Fruit fly (Drosophila melanogaster): ENCODE results near the gene CG7214.

DNA sequence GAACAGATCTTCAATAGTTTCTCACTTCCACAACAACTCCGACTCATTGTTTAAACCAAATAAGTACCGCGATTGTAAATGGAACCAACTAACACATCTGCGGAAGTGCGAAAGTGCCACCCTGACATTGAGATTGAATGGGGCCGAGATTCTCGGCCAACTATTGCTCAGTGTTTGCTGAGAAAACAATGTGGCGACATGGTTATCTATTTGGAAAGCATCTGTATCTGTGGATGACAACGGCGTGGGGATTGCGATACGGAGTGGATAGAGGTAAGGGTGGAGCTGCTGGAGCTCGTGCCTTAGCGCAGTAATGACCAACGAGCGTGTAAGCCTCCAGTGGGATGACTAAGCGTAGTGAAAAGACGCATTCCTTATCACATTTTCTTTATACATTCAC lies 30.6 kb upstream of the CG7214 start:
- TF ChIP-seq insv (optimal IDR thresholded peaks at IDR 0.05) (no peak), psq (optimal IDR thresholded peaks at IDR 0.05) (no peak), ttk (optimal IDR thresholded peaks at IDR 0.05) (no peak), Myc (optimal IDR thresholded peaks at IDR 0.05) (no peak), h (optimal IDR thresholded peaks at IDR 0.05) (no peak), Sin3A (optimal IDR thresholded peaks at IDR 0.05) (no peak)
